Fruit fly (Drosophila melanogaster) whole organism, embryonic: ENCODE measurements around the gene Rbf.

Experiments
- ATbp ChIP-seq: fragments of 200-800 bp; sonication (Bioruptor generic); optimal IDR thresholded peaks from 2 replicates; lab custom pipeline; 2017; ENCODE audit warnings: missing biosample characterization, mild to moderate bottlenecking, missing genetic modification characterization, missing genetic modification reagents
- CG10267 ChIP-seq: fragments of 200-800 bp; sonication (Bioruptor generic); optimal IDR thresholded peaks from 2 replicates; lab custom pipeline; 2018; ENCODE audit warnings: missing biosample characterization, mild to moderate bottlenecking, missing genetic modification characterization, moderate library complexity
- CG10543 ChIP-seq: fragments of 200-800 bp; sonication (Bioruptor generic); optimal IDR thresholded peaks from 3 replicates; lab custom pipeline; 2017; ENCODE audit warnings: missing biosample characterization, mild to moderate bottlenecking, missing genetic modification characterization, moderate library complexity
- CG10654 ChIP-seq: fragments of 200-800 bp; sonication (Bioruptor generic); optimal IDR thresholded peaks from 2 replicates; lab custom pipeline; 2016; ENCODE audit warnings: missing biosample characterization, missing genetic modification characterization
- CG11504 ChIP-seq: fragments of 200-800 bp; sonication (Bioruptor generic); optimal IDR thresholded peaks from 3 replicates; lab custom pipeline; 2019; ENCODE audit warnings: missing biosample characterization, mild to moderate bottlenecking, missing genetic modification characterization, moderate library complexity
- CG13894 ChIP-seq: fragments of 200-800 bp; sonication (Bioruptor generic); optimal IDR thresholded peaks from 3 replicates; lab custom pipeline; 2018; ENCODE audit warnings: missing biosample characterization, mild to moderate bottlenecking, missing genetic modification characterization, moderate library complexity
- CG14050 ChIP-seq: fragments of 200-800 bp; sonication (Bioruptor generic); IDR thresholded peaks from 3 replicates; pipeline ENCODE4 v1.3.6; 2022; ENCODE audit warnings: missing biosample characterization, missing genetic modification characterization
- CG15011 ChIP-seq: fragments of 200-800 bp; sonication (Bioruptor generic); optimal IDR thresholded peaks from 3 replicates; lab custom pipeline; 2018; ENCODE audit warnings: missing biosample characterization, mild to moderate bottlenecking, missing genetic modification characterization
- CG15479 ChIP-seq: fragments of 200-800 bp; sonication (Bioruptor generic); optimal IDR thresholded peaks from 3 replicates; lab custom pipeline; 2019; ENCODE audit warnings: missing biosample characterization, mild to moderate bottlenecking, missing genetic modification characterization, moderate library complexity
- CG15601 ChIP-seq: fragments of 200-800 bp; sonication (Bioruptor generic); optimal IDR thresholded peaks from 3 replicates; lab custom pipeline; 2019; ENCODE audit warnings: missing biosample characterization, mild to moderate bottlenecking, missing genetic modification characterization, moderate library complexity
- CG1603 ChIP-seq: fragments of 200-800 bp; sonication (Bioruptor generic); optimal IDR thresholded peaks from 2 replicates; lab custom pipeline; 2019; ENCODE audit warnings: missing biosample characterization, mild to moderate bottlenecking, missing genetic modification characterization, moderate library complexity
- CG17359 ChIP-seq: fragments of 200-800 bp; sonication (Bioruptor generic); optimal IDR thresholded peaks from 3 replicates; lab custom pipeline; 2018; ENCODE audit warnings: missing biosample characterization, mild to moderate bottlenecking, missing genetic modification characterization, moderate library complexity
- CG17385 ChIP-seq: fragments of 200-800 bp; sonication (Bioruptor generic); optimal IDR thresholded peaks from 3 replicates; lab custom pipeline; 2018; ENCODE audit warnings: missing biosample characterization, mild to moderate bottlenecking, missing genetic modification characterization
- CG18262 ChIP-seq: fragments of 200-800 bp; optimal IDR thresholded peaks from 3 replicates; lab custom pipeline; 2019; ENCODE audit warnings: missing biosample characterization, mild to moderate bottlenecking, missing genetic modification characterization, moderate library complexity
- CG18476 ChIP-seq: fragments of 200-800 bp; sonication (Bioruptor generic); optimal IDR thresholded peaks from 2 replicates; lab custom pipeline; 2016; ENCODE audit warnings: missing biosample characterization, mild to moderate bottlenecking, missing genetic modification characterization
- CG34422 ChIP-seq: fragments of 200-800 bp; sonication (Bioruptor generic); IDR thresholded peaks from 3 replicates; pipeline ENCODE4 v1.3.6; 2022; ENCODE audit warnings: missing biosample characterization, missing genetic modification characterization
- CG3726 ChIP-seq: fragments of 200-800 bp; sonication (Bioruptor generic); IDR thresholded peaks from 3 replicates; pipeline ENCODE4, ENCODE4 v1.3.6; 2022; ENCODE audit warnings: missing biosample characterization, missing genetic modification characterization
- CG7271 ChIP-seq: fragments of 200-800 bp; sonication (Bioruptor generic); optimal IDR thresholded peaks from 2 replicates; lab custom pipeline; 2018; ENCODE audit warnings: missing biosample characterization, mild to moderate bottlenecking, missing genetic modification characterization, moderate library complexity
- CG7786 ChIP-seq: fragments of 200-800 bp; sonication (Bioruptor generic); optimal IDR thresholded peaks from 2 replicates; lab custom pipeline; 2016; ENCODE audit warnings: missing biosample characterization, missing genetic modification characterization
- CkIIα-i1 ChIP-seq: fragments of 200-800 bp; sonication (Bioruptor generic); IDR thresholded peaks from 2 replicates; pipeline ENCODE4 v1.3.6; 2022; ENCODE audit warnings: missing biosample characterization, missing genetic modification characterization
- Dfd ChIP-seq, 2 experiments: fragments of >200 bp; optimal IDR thresholded peaks; 2 replicates each; lab custom pipeline; 2017; ENCODE audit warnings: missing biosample characterization in 2 of 2, missing genetic modification characterization in 2 of 2
- Dll ChIP-seq: fragments of 200-800 bp; sonication (Bioruptor generic); IDR thresholded peaks from 4 replicates; pipeline ENCODE4 v1.3.6; 2022; ENCODE audit warnings: missing biosample characterization, missing genetic modification characterization; ENCODE audit not compliant: partially characterized antibody
- Gsc ChIP-seq: fragments of 200-800 bp; sonication (Bioruptor generic); IDR thresholded peaks from 2 replicates; pipeline ENCODE4 v1.3.6; 2022; ENCODE audit warnings: missing biosample characterization, missing genetic modification characterization
- H2.0 ChIP-seq: fragments of 200-800 bp; sonication (Bioruptor generic); IDR thresholded peaks from 2 replicates; pipeline ENCODE4 v1.3.6; 2022; ENCODE audit warnings: missing biosample characterization, missing genetic modification characterization
- HmgZ ChIP-seq: fragments of 200-800 bp; sonication (Bioruptor generic); optimal IDR thresholded peaks from 2 replicates; lab custom pipeline; 2018; ENCODE audit warnings: missing biosample characterization, mild to moderate bottlenecking, missing genetic modification characterization
- Kr ChIP-seq: fragments of 200-800 bp; sonication (Bioruptor generic); optimal IDR thresholded peaks from 2 replicates; lab custom pipeline; 2017; ENCODE audit warnings: missing biosample characterization, mild to moderate bottlenecking, missing genetic modification characterization
- Lpt ChIP-seq: fragments of >200 bp; optimal IDR thresholded peaks from 2 replicates; lab custom pipeline; 2018; ENCODE audit warnings: missing biosample characterization, missing genetic modification characterization
- Meics ChIP-seq: fragments of 200-800 bp; sonication (Bioruptor generic); optimal IDR thresholded peaks from 2 replicates; lab custom pipeline; 2017; ENCODE audit warnings: missing biosample characterization, mild to moderate bottlenecking, missing genetic modification characterization
- NFAT ChIP-seq: fragments of 200-800 bp; sonication (Bioruptor generic); IDR thresholded peaks from 2 replicates; pipeline ENCODE4 v1.3.6; 2022; ENCODE audit warnings: missing biosample characterization, missing genetic modification characterization
- ab ChIP-seq: fragments of 200-800 bp; sonication (Bioruptor generic); optimal IDR thresholded peaks from 2 replicates; lab custom pipeline; 2016; ENCODE audit warnings: missing biosample characterization, missing genetic modification characterization
- ara ChIP-seq: fragments of 200-800 bp; sonication (Bioruptor generic); IDR thresholded peaks from 2 replicates; pipeline ENCODE4 v1.3.6; 2022; ENCODE audit warnings: missing biosample characterization, missing genetic modification characterization
- bbx ChIP-seq: fragments of 200-800 bp; sonication (Bioruptor generic); IDR thresholded peaks from 2 replicates; pipeline ENCODE4 v1.3.6; 2022; ENCODE audit warnings: missing biosample characterization, missing genetic modification characterization; ENCODE audit not compliant: partially characterized antibody
- disco-r ChIP-seq: fragments of 200-800 bp; sonication (Bioruptor generic); optimal IDR thresholded peaks from 2 replicates; lab custom pipeline; 2016; ENCODE audit warnings: missing biosample characterization, missing genetic modification characterization
- ftz-f1 ChIP-seq: fragments of 200-800 bp; sonication (Bioruptor generic); optimal IDR thresholded peaks from 2 replicates; lab custom pipeline; 2016; ENCODE audit warnings: missing biosample characterization, missing genetic modification characterization
- gt ChIP-seq: fragments of 200-800 bp; sonication (Bioruptor generic); IDR thresholded peaks from 2 replicates; pipeline ENCODE4 v1.3.6; 2022; ENCODE audit warnings: missing biosample characterization, missing genetic modification characterization
- hb ChIP-seq: fragments of 200-800 bp; sonication (Bioruptor generic); IDR thresholded peaks from 3 replicates; pipeline ENCODE4 v1.3.6; 2022; ENCODE audit warnings: missing biosample characterization, missing genetic modification characterization; ENCODE audit not compliant: partially characterized antibody
- ind ChIP-seq: fragments of 200-800 bp; sonication (Bioruptor generic); optimal IDR thresholded peaks from 3 replicates; lab custom pipeline; 2016; ENCODE audit warnings: missing biosample characterization, missing genetic modification characterization
- klu ChIP-seq: fragments of 200-800 bp; sonication (Bioruptor generic); IDR thresholded peaks from 2 replicates; pipeline ENCODE4 v1.3.6; 2022; ENCODE audit warnings: missing biosample characterization, missing genetic modification characterization
- lola ChIP-seq, 3 experiments: fragments of >200 bp in 2 of 3; fragments of 200-800 bp in 1 of 3; sonication (Bioruptor generic) in 1 of 3; optimal IDR thresholded peaks; 2 replicates each; lab custom pipeline; 2017 to 2019; ENCODE audit warnings: missing biosample characterization in 3 of 3, missing genetic modification characterization in 3 of 3, mild to moderate bottlenecking in 1 of 3, moderate library complexity in 1 of 3
- mirr ChIP-seq: fragments of 200-800 bp; sonication (Bioruptor generic); optimal IDR thresholded peaks from 3 replicates; lab custom pipeline; 2018; ENCODE audit warnings: missing biosample characterization, mild to moderate bottlenecking, missing genetic modification characterization
- org-1 ChIP-seq: fragments of 200-800 bp; sonication (Bioruptor generic); optimal IDR thresholded peaks from 2 replicates; lab custom pipeline; 2017; ENCODE audit warnings: missing biosample characterization, missing genetic modification characterization
- prd ChIP-seq, 3 experiments: fragments of >200 bp in 2 of 3; fragments of 200-800 bp in 1 of 3; sonication (Bioruptor generic) in 1 of 3; optimal IDR thresholded peaks in 2 of 3; IDR thresholded peaks in 1 of 3; 2 replicates in 2 of 3; 3 replicates in 1 of 3; pipeline versions ENCODE4 v1.3.6 to Lab custom; 2017 to 2022; ENCODE audit warnings: missing biosample characterization in 1 of 3, missing genetic modification characterization in 1 of 3
- salm ChIP-seq: fragments of 200-800 bp; sonication (Bioruptor generic); optimal IDR thresholded peaks from 2 replicates; lab custom pipeline; 2018; ENCODE audit warnings: missing biosample characterization, mild to moderate bottlenecking, missing genetic modification characterization
- sc ChIP-seq, 3 experiments: fragments of >200 bp in 2 of 3; fragments of 200-800 bp in 1 of 3; sonication (Bioruptor generic) in 1 of 3; optimal IDR thresholded peaks; 2 replicates in 2 of 3; 3 replicates in 1 of 3; lab custom pipeline; 2017; ENCODE audit warnings: mild to moderate bottlenecking in 1 of 3, missing biosample characterization in 1 of 3, missing genetic modification characterization in 1 of 3, missing genetic modification reagents in 1 of 3
- scrt ChIP-seq: fragments of 200-800 bp; sonication (Bioruptor generic); optimal IDR thresholded peaks from 2 replicates; lab custom pipeline; 2018; ENCODE audit warnings: missing biosample characterization, mild to moderate bottlenecking, missing genetic modification characterization, moderate library complexity
- sqz ChIP-seq: fragments of 200-800 bp; sonication (Bioruptor generic); optimal IDR thresholded peaks from 3 replicates; lab custom pipeline; 2018; ENCODE audit warnings: missing biosample characterization, mild to moderate bottlenecking, missing genetic modification characterization
- zf30C ChIP-seq: fragments of 200-800 bp; sonication (Bioruptor generic); optimal IDR thresholded peaks from 3 replicates; lab custom pipeline; 2018; ENCODE audit warnings: missing biosample characterization, mild to moderate bottlenecking, missing genetic modification characterization
- zfh2 ChIP-seq: fragments of 200-800 bp; sonication (Bioruptor generic); optimal IDR thresholded peaks from 2 replicates; lab custom pipeline; 2016; ENCODE audit warnings: missing biosample characterization, missing genetic modification characterization

Gene Rbf

DNA sequence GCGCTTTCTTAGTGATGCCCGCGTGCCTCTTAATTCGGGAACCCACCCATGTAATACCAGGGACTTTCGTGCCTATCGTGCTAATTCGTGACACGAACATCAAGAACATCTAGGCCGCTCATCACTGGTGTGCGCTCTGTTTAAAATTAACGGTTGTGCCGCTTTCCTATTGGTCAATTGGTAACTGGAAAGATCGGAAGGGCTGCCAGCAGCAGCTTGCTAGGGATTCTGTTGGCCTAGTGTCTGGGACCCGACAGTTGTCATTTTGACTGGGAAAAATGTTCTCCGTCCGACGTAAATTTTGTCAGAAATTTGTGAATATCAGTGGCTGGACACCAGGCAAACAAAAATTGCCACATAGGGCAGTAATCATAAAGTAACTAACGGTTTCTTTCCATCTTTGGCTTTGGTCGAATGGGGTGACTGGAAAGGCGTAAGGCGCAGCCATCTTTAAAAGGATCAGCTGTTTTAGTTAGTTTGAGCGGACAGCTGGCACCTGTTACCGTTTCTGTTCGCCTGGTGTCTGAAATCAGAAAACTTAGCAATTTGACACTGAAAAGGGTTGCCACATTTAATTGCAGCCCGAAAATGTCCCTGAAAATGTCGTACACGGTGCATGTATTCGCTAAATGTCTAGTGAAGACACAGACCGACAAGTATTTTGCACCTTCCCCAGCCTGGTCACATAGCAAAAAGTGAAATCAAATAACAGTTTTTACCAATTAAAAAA lies 42.2 kb downstream of the Rbf start, which contains the start of gene CG5273 (continued):
- TF ChIP-seq klu (no peak), H2.0 (no peak), bbx (peak; percentile 97), CG13894 (tag; lab: Kevin White, UChicago) (peak; percentile 63), CG3726 (GFP tag; lab: Robert Waterston, UW) (no peak), Dfd (GFP tag; optimal IDR thresholded peaks at IDR 0.05; lab: Kevin White, UChicago) (no peak), CG7271 (tag; lab: Kevin White, UChicago) (no peak), CG10267 (tag; lab: Kevin White, UChicago) (peak; percentile 65), CG15479 (GFP tag; lab: Kevin White, UChicago) (no peak), prd (optimal IDR thresholded peaks at IDR 0.05; lab: Kevin White, UChicago) (no peak), prd (GFP tag; IDR thresholded peaks at IDR 0.05; lab: Robert Waterston, UW) (peak; percentile 9; the same call in 1 of the 3 replicates), hb (GFP tag; lab: Robert Waterston, UW) (peak; percentile 86), gt (GFP tag; lab: Robert Waterston, UW) (no peak), CG18476 (GFP tag; lab: Kevin White, UChicago) (no peak), ftz-f1 (GFP tag; lab: Kevin White, UChicago) (peak; percentile 96), mirr (GFP tag; lab: Kevin White, UChicago) (peak; percentile 14), CkIIα-i1 (GFP tag; lab: Robert Waterston, UW) (no peak), Gsc (no peak), CG11504 (tag; lab: Kevin White, UChicago) (peak; percentile 30), CG15011 (GFP tag; lab: Kevin White, UChicago) (no peak), ara (GFP tag; lab: Robert Waterston, UW) (no peak), Meics (GFP tag; lab: Kevin White, UChicago) (peak; percentile 17), CG1603 (peak; percentile 91), Dll (GFP tag; lab: Robert Waterston, UW) (peak; percentile 99), CG10654 (GFP tag; lab: Kevin White, UChicago) (no peak), CG15601 (tag; lab: Kevin White, UChicago) (peak; percentile 25), CG10543 (GFP tag; lab: Kevin White, UChicago) (peak; percentile 69), org-1 (GFP tag; lab: Kevin White, UChicago) (no peak), Kr (peak; percentile 98), salm (peak; percentile 33), scrt (peak; percentile 42), CG7786 (no peak), ind (GFP tag; lab: Kevin White, UChicago) (no peak), sqz (GFP tag; lab: Kevin White, UChicago) (no peak), CG17385 (GFP tag; lab: Kevin White, UChicago) (no peak), sc (optimal IDR thresholded peaks at IDR 0.05; lab: Kevin White, UChicago) (no peak), sc (GFP tag; optimal IDR thresholded peaks at IDR 0.05; lab: Kevin White, UChicago) (no peak), HmgZ (tag; lab: Kevin White, UChicago) (peak; percentile 53), Lpt (no peak), disco-r (GFP tag; lab: Kevin White, UChicago) (no peak), ab (GFP tag; lab: Kevin White, UChicago) (no peak), NFAT (GFP tag; lab: Robert Waterston, UW) (peak; percentile 73), CG18262 (peak; percentile 45), CG17359 (tag; lab: Kevin White, UChicago) (no peak), CG34422 (no peak), ATbp (no peak), zfh2 (GFP tag; lab: Kevin White, UChicago) (no peak), zf30C (GFP tag; lab: Kevin White, UChicago) (no peak), CG14050 (GFP tag; lab: Robert Waterston, UW) (no peak), lola (GFP tag; optimal IDR thresholded peaks at IDR 0.05; lab: Kevin White, UChicago) (no peak)
